Worm (Caenorhabditis elegans) whole organism, L4 larva: ENCODE data around the gene W10D9.3.
A peak's percentile ranks its signal among the peaks of the same experiment; 100 is the strongest.

ENCODE experiments used
- F10B5.3 ChIP-seq: sonication (generic microtip); optimal IDR thresholded peaks from 2 replicates; lab custom pipeline; 2016; ENCODE audit warnings: mild to moderate bottlenecking, missing genetic modification characterization, missing compliant biosample characterization
- F37D6.2 ChIP-seq: sonication (generic microtip); optimal IDR thresholded peaks from 2 replicates; lab custom pipeline; 2016; ENCODE audit warnings: mild to moderate bottlenecking, missing genetic modification characterization, missing compliant biosample characterization
- T26A8.4 ChIP-seq: fragments of 200-800 bp; sonication (Bioruptor generic); IDR thresholded peaks from 2 replicates; pipeline ENCODE4 v1.3.6; 2022; ENCODE audit warnings: missing genetic modification characterization, missing compliant biosample characterization
- ZK337.2 ChIP-seq: fragments of 200-800 bp; sonication (Bioruptor generic); IDR thresholded peaks from 2 replicates; pipeline ENCODE4 v1.3.6; 2022; ENCODE audit warnings: missing genetic modification reagents, missing genetic modification characterization, missing compliant biosample characterization
- aha-1 ChIP-seq: fragments of 150-350 bp; peaks from one replicate; lab custom pipeline; 2014; ENCODE audit warnings: missing biosample characterization, missing genetic modification characterization
- arid-1 ChIP-seq: fragments of 200-800 bp; sonication (Bioruptor generic); conservative IDR thresholded peaks from 2 replicates; pipeline ENCODE4 v1.3.6; 2022; ENCODE audit warnings: missing genetic modification reagents, missing genetic modification characterization, missing compliant biosample characterization
- ceh-28 ChIP-seq: fragments of 150-350 bp; optimal IDR thresholded peaks from 2 replicates; lab custom pipeline; 2014; ENCODE audit warnings: missing biosample characterization, missing genetic modification reagents, missing genetic modification characterization
- daf-12 ChIP-seq: fragments of 150-350 bp; optimal IDR thresholded peaks from 2 replicates; lab custom pipeline; 2014; ENCODE audit warnings: missing biosample characterization, missing genetic modification reagents, missing genetic modification characterization
- daf-19 ChIP-seq: fragments of 200-800 bp; sonication (Bioruptor generic); conservative IDR thresholded peaks from 2 replicates; pipeline ENCODE4 v1.3.6; 2022; ENCODE audit warnings: missing genetic modification characterization, missing compliant biosample characterization
- daf-8 ChIP-seq: fragments of 200-800 bp; sonication (Bioruptor generic); IDR thresholded peaks from 2 replicates; pipeline ENCODE4 v1.3.6; 2022; ENCODE audit warnings: missing genetic modification characterization, missing compliant biosample characterization
- dmd-8 ChIP-seq: fragments of 200-800 bp; sonication (Bioruptor generic); IDR thresholded peaks from 2 replicates; pipeline ENCODE4 v1.3.6; 2022; ENCODE audit warnings: missing genetic modification characterization, missing compliant biosample characterization
- dpl-1 ChIP-seq: fragments of 150-350 bp; optimal IDR thresholded peaks from 2 replicates; lab custom pipeline; 2014; ENCODE audit warnings: missing biosample characterization, missing genetic modification reagents, missing genetic modification characterization
- egl-27 ChIP-seq: sonication (generic microtip); optimal IDR thresholded peaks from 3 replicates; lab custom pipeline; 2017; ENCODE audit warnings: missing biosample characterization, missing genetic modification reagents, missing genetic modification characterization
- egl-43 ChIP-seq: fragments of 200-800 bp; sonication (Bioruptor generic); IDR thresholded peaks from 2 replicates; pipeline ENCODE4 v1.3.6; 2022; ENCODE audit warnings: missing genetic modification reagents, missing genetic modification characterization, missing compliant biosample characterization
- hlh-11 ChIP-seq: fragments of 200-800 bp; sonication (Bioruptor generic); optimal IDR thresholded peaks from 2 replicates; lab custom pipeline; 2018; ENCODE audit warnings: mild to moderate bottlenecking, missing genetic modification characterization, missing compliant biosample characterization
- hlh-30 ChIP-seq: sonication (generic microtip); optimal IDR thresholded peaks from 2 replicates; lab custom pipeline; 2017; ENCODE audit warnings: antibody characterized with exemption, mild to moderate bottlenecking, missing genetic modification characterization, missing compliant biosample characterization; ENCODE audit not compliant: insufficient read depth
- jun-1 ChIP-seq: fragments of 150-350 bp; optimal IDR thresholded peaks from 2 replicates; lab custom pipeline; 2014; ENCODE audit warnings: missing biosample characterization, missing genetic modification reagents, missing genetic modification characterization
- lin-1 ChIP-seq: fragments of 200-800 bp; sonication (Bioruptor generic); IDR thresholded peaks from 2 replicates; pipeline ENCODE4 v1.3.6; 2022; ENCODE audit warnings: missing genetic modification reagents, missing genetic modification characterization, missing compliant biosample characterization
- lin-13 ChIP-seq: fragments of 150-350 bp; optimal IDR thresholded peaks from 2 replicates; lab custom pipeline; 2014; ENCODE audit warnings: missing biosample characterization, missing genetic modification reagents, missing genetic modification characterization
- lin-15B ChIP-seq: fragments of 150-350 bp; sonication (generic microtip); optimal IDR thresholded peaks from 3 replicates; lab custom pipeline; 2014; ENCODE audit warnings: missing biosample characterization, missing genetic modification characterization
- lin-39 ChIP-seq: fragments of 150-350 bp; optimal IDR thresholded peaks from 2 replicates; lab custom pipeline; 2014; ENCODE audit warnings: missing biosample characterization, missing genetic modification reagents, missing genetic modification characterization
- mep-1 ChIP-seq: fragments of 150-350 bp; sonication (generic microtip); optimal IDR thresholded peaks from 3 replicates; lab custom pipeline; 2014; ENCODE audit warnings: missing biosample characterization, missing genetic modification characterization
- mes-2 ChIP-seq: sonication (generic microtip); optimal IDR thresholded peaks from 2 replicates; lab custom pipeline; 2016; ENCODE audit warnings: missing genotype, mild to moderate bottlenecking, missing genetic modification characterization, missing compliant biosample characterization; ENCODE audit not compliant: poor library complexity, severe bottlenecking
- mxl-3 ChIP-seq: fragments of 200-800 bp; sonication (Bioruptor generic); optimal IDR thresholded peaks from 2 replicates; lab custom pipeline; 2018; ENCODE audit warnings: mild to moderate bottlenecking, missing genetic modification characterization, missing compliant biosample characterization
- nhr-102 ChIP-seq: sonication (generic microtip); optimal IDR thresholded peaks from 2 replicates; lab custom pipeline; 2016; ENCODE audit warnings: mild to moderate bottlenecking, missing genetic modification characterization, moderate library complexity, missing compliant biosample characterization
- nhr-41 ChIP-seq: fragments of 200-800 bp; sonication (Bioruptor generic); IDR thresholded peaks from 2 replicates; pipeline ENCODE4 v1.3.6; 2022; ENCODE audit warnings: missing genetic modification reagents, missing genetic modification characterization, missing compliant biosample characterization
- nhr-6 ChIP-seq: fragments of 150-350 bp; optimal IDR thresholded peaks from 2 replicates; lab custom pipeline; 2014; ENCODE audit warnings: missing biosample characterization, missing genetic modification characterization
- nhr-76 ChIP-seq: fragments of 150-350 bp; optimal IDR thresholded peaks from 2 replicates; lab custom pipeline; 2014; ENCODE audit warnings: missing biosample characterization, missing genetic modification characterization
- nhr-77 ChIP-seq: fragments of 150-350 bp; optimal IDR thresholded peaks from 2 replicates; lab custom pipeline; 2014; ENCODE audit warnings: missing biosample characterization, missing genetic modification characterization
- rbr-2 ChIP-seq: sonication (generic microtip); optimal IDR thresholded peaks from 2 replicates; lab custom pipeline; 2016; ENCODE audit warnings: missing genotype, missing genetic modification characterization, missing compliant biosample characterization
- sdz-12 ChIP-seq: fragments of 200-800 bp; sonication (Bioruptor generic); optimal IDR thresholded peaks from 2 replicates; lab custom pipeline; 2018; ENCODE audit warnings: mild to moderate bottlenecking, missing genetic modification characterization, missing compliant biosample characterization
- set-16 ChIP-seq: fragments of 200-800 bp; sonication (Bioruptor generic); IDR thresholded peaks from 2 replicates; pipeline ENCODE4 v1.3.6; 2022; ENCODE audit warnings: missing genetic modification reagents, missing genetic modification characterization, missing compliant biosample characterization
- skn-1 ChIP-seq: fragments of 150-350 bp; optimal IDR thresholded peaks from 2 replicates; lab custom pipeline; 2014; ENCODE audit warnings: missing biosample characterization, missing genetic modification characterization
- snpc-1.2 ChIP-seq: fragments of 200-800 bp; sonication (Bioruptor generic); IDR thresholded peaks from 2 replicates; pipeline ENCODE4 v1.3.6; 2022; ENCODE audit warnings: missing genetic modification reagents, missing genetic modification characterization, missing compliant biosample characterization
- spr-3 ChIP-seq: fragments of 200-800 bp; sonication (Bioruptor generic); optimal IDR thresholded peaks from 2 replicates; lab custom pipeline; 2018; ENCODE audit warnings: mild to moderate bottlenecking, missing genetic modification characterization, missing compliant biosample characterization
- tag-97 ChIP-seq: fragments of 200-800 bp; sonication (Bioruptor generic); IDR thresholded peaks from 2 replicates; pipeline ENCODE4 v1.3.6; 2022; ENCODE audit warnings: missing genetic modification characterization, missing compliant biosample characterization
- unc-39 ChIP-seq: sonication (generic microtip); optimal IDR thresholded peaks from 2 replicates; lab custom pipeline; 2017; ENCODE audit warnings: missing biosample characterization, missing genetic modification characterization
- zfp-2 ChIP-seq: sonication (generic microtip); optimal IDR thresholded peaks from 2 replicates; lab custom pipeline; 2016; ENCODE audit warnings: mild to moderate bottlenecking, missing genetic modification characterization, missing compliant biosample characterization
- ztf-7 ChIP-seq: fragments of 150-350 bp; optimal IDR thresholded peaks from 2 replicates; lab custom pipeline; 2014; ENCODE audit warnings: missing biosample characterization, missing genetic modification characterization

The W10D9.3 gene

DNA sequence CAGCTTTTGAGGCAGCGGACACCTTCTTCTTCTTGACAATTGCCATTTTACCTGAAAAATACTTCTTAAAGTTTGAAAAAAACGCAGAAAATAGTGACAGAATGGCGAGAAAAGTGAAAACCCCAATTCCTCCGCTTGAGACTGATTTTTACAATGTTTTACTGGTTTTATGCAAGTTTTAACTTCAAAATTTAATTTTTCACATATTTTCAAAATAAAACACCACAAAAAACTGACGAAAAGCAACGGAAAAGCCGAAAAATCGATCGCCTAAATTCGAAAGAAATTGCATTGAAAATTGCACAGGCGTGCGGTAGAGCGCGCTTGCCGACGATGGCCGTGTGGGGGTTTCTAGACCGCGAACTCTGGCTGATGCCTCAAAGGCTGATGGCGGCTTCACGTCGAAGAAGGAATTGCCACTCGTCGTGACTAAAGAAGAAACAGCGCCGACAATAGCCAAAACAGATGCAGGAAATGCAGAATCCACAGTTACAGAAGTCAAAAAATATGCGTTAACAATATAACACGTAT, 15.2 kb upstream of the W10D9.3 start, which contains the start of gene nsun-1 (continued):
- TF ChIP-seq nhr-102 (tag; lab: Kevin White, UChicago), result no peak
- TF ChIP-seq arid-1 (GFP tag; lab: Robert Waterston, UW), result no peak
- peak; percentile 94 for TF ChIP-seq mes-2
- TF ChIP-seq lin-1 (GFP tag; lab: Robert Waterston, UW), result no peak
- TF ChIP-seq snpc-1.2 (GFP tag; lab: Robert Waterston, UW), result no peak
- no peak for TF ChIP-seq zfp-2 (tag; lab: Kevin White, UChicago)
- no peak for TF ChIP-seq sdz-12
- no peak for TF ChIP-seq ceh-28 (tag; lab: Kevin White, UChicago)
- peak; percentile 33 for TF ChIP-seq rbr-2
- TF ChIP-seq unc-39, result no peak
- no peak for TF ChIP-seq egl-27 (tag; lab: Kevin White, UChicago)
- TF ChIP-seq T26A8.4 (GFP tag; lab: Robert Waterston, UW), result no peak
- peak; percentile 4 for TF ChIP-seq nhr-77 (tag; lab: Kevin White, UChicago)
- no peak for TF ChIP-seq tag-97 (GFP tag; lab: Robert Waterston, UW)
- TF ChIP-seq ztf-7, result no peak
- no peak for TF ChIP-seq F10B5.3
- TF ChIP-seq dpl-1 (GFP tag; lab: Kevin White, UChicago), result peak; percentile 40
- peak; percentile 5 for TF ChIP-seq hlh-30 (tag; lab: Kevin White, UChicago)
- no peak for TF ChIP-seq daf-12 (tag; lab: Kevin White, UChicago)
- TF ChIP-seq egl-43 (GFP tag; lab: Robert Waterston, UW), result no peak
- peak; percentile 55 for TF ChIP-seq lin-13 (GFP tag; lab: Kevin White, UChicago)
- TF ChIP-seq mxl-3 (GFP tag; lab: Kevin White, UChicago), result peak; percentile 42
- no peak for TF ChIP-seq F37D6.2
- TF ChIP-seq nhr-6, result no peak
- TF ChIP-seq lin-15B (tag; lab: Kevin White, UChicago), result no peak
- no peak for TF ChIP-seq skn-1 (tag; lab: Kevin White, UChicago)
- TF ChIP-seq lin-39 (tag; lab: Kevin White, UChicago), result no peak
- TF ChIP-seq daf-8, result no peak
- no peak for TF ChIP-seq nhr-41 (GFP tag; lab: Robert Waterston, UW)
- peak; percentile 0 for TF ChIP-seq mep-1 (tag; lab: Kevin White, UChicago)
- peak; percentile 1 for TF ChIP-seq hlh-11 (tag; lab: Kevin White, UChicago)

DNA sequence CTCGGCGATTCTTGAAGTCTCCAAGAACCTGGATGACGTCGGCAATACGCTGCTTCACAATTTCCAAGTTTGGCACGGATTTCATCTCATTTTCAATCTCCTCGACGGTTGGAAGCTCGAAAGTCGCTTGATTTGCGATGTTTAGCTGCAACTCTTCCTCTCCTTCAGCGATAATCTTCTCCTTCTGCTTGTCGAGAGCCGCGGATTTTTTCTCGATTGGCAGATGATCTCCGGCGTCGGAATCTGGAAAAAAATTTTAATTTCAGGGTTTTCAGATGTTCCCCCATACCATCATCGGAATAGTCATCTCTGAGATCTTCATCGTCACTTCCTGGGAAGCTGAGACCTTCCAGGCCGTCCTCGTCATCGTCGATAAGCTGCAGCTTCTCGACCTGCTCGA, 14.6 kb upstream of the W10D9.3 start:
- 0 out of 2 replicates have a peak, but pooled peaks have one; percentile 9 for TF ChIP-seq set-16 (GFP tag; lab: Robert Waterston, UW)
- no peak for TF ChIP-seq ZK337.2 (GFP tag; lab: Robert Waterston, UW)
- no peak for TF ChIP-seq jun-1 (tag; lab: Kevin White, UChicago)
- peak; percentile 94 for TF ChIP-seq aha-1 (tag; lab: Kevin White, UChicago)

DNA sequence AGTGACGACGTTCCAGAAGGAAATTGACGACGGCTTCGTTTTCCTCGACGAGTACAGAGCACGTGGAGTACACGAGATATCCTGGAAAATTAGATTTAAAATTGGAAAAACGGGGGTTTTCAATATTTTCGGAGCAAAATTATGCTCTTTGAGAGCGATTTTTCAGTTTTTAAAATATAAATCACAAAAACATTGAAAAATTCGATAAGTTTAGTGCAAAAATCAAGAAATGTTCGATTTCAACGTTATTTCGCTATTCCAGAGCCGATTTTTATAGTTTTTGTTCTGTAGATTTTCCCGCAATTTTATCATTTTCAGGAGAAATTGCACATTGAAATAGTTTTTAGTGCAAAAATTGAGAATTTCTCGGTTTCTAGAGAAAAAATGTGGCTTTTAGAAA, 12.5 kb upstream of the W10D9.3 start, which contains the start of gene W07E6.5:
TSS of gene W07E6.5 (plus strand) at position 301 of the 400 bp plus-strand sequence.
- no peak for TF ChIP-seq aha-1 (tag; lab: Kevin White, UChicago)
- no peak for TF ChIP-seq dmd-8 (GFP tag; lab: Robert Waterston, UW)
- TF ChIP-seq nhr-76 (tag; lab: Kevin White, UChicago), result no peak
- TF ChIP-seq daf-19, result no peak
- no peak for TF ChIP-seq mes-2
- TF ChIP-seq sdz-12, result no peak
- TF ChIP-seq spr-3, result no peak
- no peak for TF ChIP-seq mep-1 (tag; lab: Kevin White, UChicago)
- TF ChIP-seq, all 104 proteins: peak for 0
